Worm (Caenorhabditis elegans) whole organism, young adult: Measurements from ENCODE around the gene ssup-72.

Experiments used
- F49E8.2 ChIP-seq: sonication (generic microtip); optimal IDR thresholded peaks from 3 replicates; lab custom pipeline; 2017; ENCODE audit warnings: missing genetic modification characterization, mild to moderate bottlenecking, missing compliant biosample characterization, antibody characterized with exemption, moderate library complexity; ENCODE audit not compliant: insufficient read depth
- Y79H2A.3 ChIP-seq: fragments of 200-800 bp; sonication (Bioruptor generic); conservative IDR thresholded peaks from 2 replicates; pipeline ENCODE4 v1.3.6; 2022; ENCODE audit warnings: missing genetic modification reagents, missing genetic modification characterization, missing compliant biosample characterization
- ceh-58 ChIP-seq: fragments of 200-800 bp; sonication (Bioruptor generic); IDR thresholded peaks from 2 replicates; pipeline ENCODE4 v1.3.6; 2022; ENCODE audit warnings: missing genetic modification characterization, missing compliant biosample characterization
- ceh-91 ChIP-seq: fragments of 200-800 bp; sonication (Bioruptor generic); IDR thresholded peaks from 2 replicates; pipeline ENCODE4 v1.3.6; 2022; ENCODE audit warnings: missing genetic modification reagents, missing genetic modification characterization, missing compliant biosample characterization
- gei-17 ChIP-seq: fragments of 200-800 bp; sonication (Bioruptor generic); optimal IDR thresholded peaks from 2 replicates; lab custom pipeline; 2018; ENCODE audit warnings: mild to moderate bottlenecking, missing genetic modification characterization, missing compliant biosample characterization
- nhr-80 ChIP-seq: sonication (generic microtip); optimal IDR thresholded peaks from 2 replicates; lab custom pipeline; 2016; ENCODE audit warnings: missing genetic modification characterization, missing compliant biosample characterization
- rec-8 ChIP-seq, 2 experiments: sonication (generic microtip); optimal IDR thresholded peaks; 2 replicates each; lab custom pipeline; 2016; ENCODE audit warnings: mild to moderate bottlenecking in 2 of 2, missing genetic modification characterization in 2 of 2, missing genetic modification reagents in 2 of 2, missing genotype in 2 of 2, missing biosample characterization in 1 of 2, missing compliant biosample characterization in 1 of 2, moderate library complexity in 1 of 2
- sea-2 ChIP-seq: fragments of 200-800 bp; sonication (Bioruptor generic); IDR thresholded peaks from 2 replicates; pipeline ENCODE4 v1.3.6; 2022; ENCODE audit warnings: missing genetic modification characterization, missing compliant biosample characterization
- unc-62 ChIP-seq: fragments of 150-350 bp; optimal IDR thresholded peaks from 2 replicates; lab custom pipeline; 2014; ENCODE audit warnings: missing biosample characterization, missing genetic modification reagents, missing genetic modification characterization
- zfh-2 ChIP-seq: fragments of 200-800 bp; sonication (Bioruptor generic); conservative IDR thresholded peaks from 2 replicates; pipeline ENCODE4 v1.3.6; 2022; ENCODE audit warnings: missing genetic modification reagents, missing genetic modification characterization, missing compliant biosample characterization
- ztf-22 ChIP-seq: fragments of 200-800 bp; sonication (Bioruptor generic); optimal IDR thresholded peaks from 2 replicates; lab custom pipeline; 2018; ENCODE audit warnings: mild to moderate bottlenecking, missing genetic modification characterization, moderate library complexity, missing compliant biosample characterization

DNA sequence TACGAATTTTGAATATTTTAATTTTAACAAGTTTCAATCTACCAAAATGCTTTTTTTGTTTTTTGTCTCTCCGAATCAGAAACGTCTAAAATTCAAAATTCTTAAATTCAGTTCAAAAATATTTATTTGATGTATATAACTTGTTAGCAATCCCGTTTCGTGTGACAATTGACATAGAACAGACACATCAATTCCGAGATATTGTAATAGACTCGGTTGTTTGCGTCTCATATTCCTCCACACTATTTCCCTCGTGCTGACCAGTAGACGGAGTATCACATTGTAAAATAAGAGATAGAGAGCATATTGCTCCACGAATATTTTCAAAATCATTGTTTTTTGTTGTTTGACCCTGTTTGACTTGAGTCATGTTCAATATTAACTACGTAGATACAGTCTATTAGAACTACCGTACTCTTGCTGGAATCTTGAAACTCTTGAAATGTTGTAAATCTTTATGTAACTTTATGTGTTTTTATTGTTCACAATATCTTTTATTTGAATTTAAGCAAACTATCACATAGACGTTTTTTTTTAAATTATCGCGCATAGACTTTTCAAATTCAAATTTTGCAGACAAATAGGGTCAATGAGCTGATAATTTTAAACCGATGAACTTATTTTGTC, 12.4 kb downstream of the ssup-72 start, which contains the start of gene T13C2.3:
- TF ChIP-seq unc-62 (GFP tag; lab: Kevin White, UChicago), result no peak
- no peak for TF ChIP-seq rec-8 (tag; optimal IDR thresholded peaks at IDR 0.05; lab: Kevin White, UChicago)
- TF ChIP-seq ztf-22, result no peak
- no peak for TF ChIP-seq nhr-80
- TF ChIP-seq gei-17, result no peak
- TF ChIP-seq F49E8.2, result no peak
- no peak for TF ChIP-seq ceh-58 (GFP tag; lab: Robert Waterston, UW)
- TF ChIP-seq sea-2 (GFP tag; lab: Robert Waterston, UW), result no peak
- no peak for TF ChIP-seq zfh-2 (GFP tag; lab: Robert Waterston, UW)
- TF ChIP-seq ceh-91 (GFP tag; lab: Robert Waterston, UW), result no peak
- no peak for TF ChIP-seq Y79H2A.3 (GFP tag; lab: Robert Waterston, UW)
